Worm (Caenorhabditis elegans) whole organism, midembryonic: ENCODE data around the gene pqn-96.

Experiments
- T22C8.4 ChIP-seq: fragments of 200-800 bp; sonication (Bioruptor generic); IDR thresholded peaks from 2 replicates; pipeline ENCODE4 v1.3.6; 2022; ENCODE audit warnings: missing genetic modification characterization, missing compliant biosample characterization
- cog-1 ChIP-seq: sonication (generic microtip); optimal IDR thresholded peaks from 2 replicates; lab custom pipeline; 2016; ENCODE audit warnings: missing genetic modification characterization, missing compliant biosample characterization
- flt-1 ChIP-seq: fragments of 200-800 bp; sonication (Bioruptor generic); IDR thresholded peaks from 2 replicates; pipeline ENCODE4 v1.3.6; 2022; ENCODE audit warnings: missing genetic modification characterization, missing compliant biosample characterization
- klf-2 ChIP-seq: fragments of 200-800 bp; sonication (Bioruptor generic); conservative IDR thresholded peaks from 2 replicates; pipeline ENCODE4 v1.3.6; 2022; ENCODE audit warnings: missing genetic modification reagents, missing genetic modification characterization, missing compliant biosample characterization
- med-1 ChIP-seq: sonication (generic microtip); optimal IDR thresholded peaks from 2 replicates; lab custom pipeline; 2017; ENCODE audit warnings: missing genetic modification characterization, mild to moderate bottlenecking, missing compliant biosample characterization, antibody characterized with exemption, missing genetic modification reagents; ENCODE audit not compliant: insufficient read depth
- ref-1 ChIP-seq: fragments of 200-800 bp; sonication (Bioruptor generic); conservative IDR thresholded peaks from 2 replicates; pipeline ENCODE4 v1.3.6; 2022; ENCODE audit warnings: missing genetic modification reagents, missing genetic modification characterization, missing compliant biosample characterization
- tab-1 ChIP-seq: fragments of 200-800 bp; sonication (Bioruptor generic); IDR thresholded peaks from 2 replicates; pipeline ENCODE4 v1.3.6; 2022; ENCODE audit warnings: missing genetic modification characterization, missing compliant biosample characterization
- ztf-23 ChIP-seq: fragments of 200-800 bp; sonication (Bioruptor generic); IDR thresholded peaks from 2 replicates; pipeline ENCODE4 v1.3.6; 2022; ENCODE audit warnings: missing genetic modification reagents, missing genetic modification characterization, missing compliant biosample characterization
- ztf-29 ChIP-seq: fragments of 200-800 bp; sonication (Bioruptor generic); IDR thresholded peaks from 2 replicates; pipeline ENCODE4 v1.3.6; 2022; ENCODE audit warnings: missing genetic modification reagents, missing genetic modification characterization, missing compliant biosample characterization

pqn-96 gene

ce11 chrIII:8439312-8439711 is at the start of gene pqn-96:
Gene pqn-96, minus strand, starts transcription at chrIII:8439412.
- no peak for TF ChIP-seq flt-1 (GFP tag; lab: Robert Waterston, UW)
- TF ChIP-seq ref-1 (GFP tag; lab: Robert Waterston, UW) = no peak
- TF ChIP-seq cog-1 = no peak
- no peak for TF ChIP-seq klf-2 (GFP tag; lab: Robert Waterston, UW)
- no peak for TF ChIP-seq T22C8.4 (GFP tag; lab: Robert Waterston, UW)
- no peak for TF ChIP-seq ztf-23 (GFP tag; lab: Robert Waterston, UW)
- TF ChIP-seq ztf-29 = no peak
- TF ChIP-seq tab-1 (GFP tag; lab: Robert Waterston, UW) = no peak
- no peak for TF ChIP-seq med-1 (GFP tag; lab: Kevin White, UChicago)

- TF ChIP-seq med-1 (GFP tag; lab: Kevin White, UChicago) (no peak), T22C8.4 (GFP tag; lab: Robert Waterston, UW) (no peak), tab-1 (GFP tag; lab: Robert Waterston, UW) (no peak), flt-1 (GFP tag; lab: Robert Waterston, UW) (no peak), ztf-23 (GFP tag; lab: Robert Waterston, UW) (no peak), ref-1 (GFP tag; lab: Robert Waterston, UW) (no peak), cog-1 (no peak), klf-2 (GFP tag; lab: Robert Waterston, UW) (no peak)
These were observed 44.6 kb upstream of the pqn-96 start, which contains the start of gene F42H10.3 for ce11 chrIII:8483853-8484252. Gene F42H10.3, plus strand, starts transcription at chrIII:8484153.

ce11 chrIII:8480355-8480754 is 41.1 kb upstream of the pqn-96 start, which contains the start of gene F42H10.6:
Gene F42H10.6, minus strand, starts transcription at chrIII:8480455.
- TF ChIP-seq flt-1 (GFP tag; lab: Robert Waterston, UW) (no peak), ref-1 (GFP tag; lab: Robert Waterston, UW) (no peak), med-1 (GFP tag; lab: Kevin White, UChicago) (no peak), cog-1 (no peak), ztf-23 (GFP tag; lab: Robert Waterston, UW) (no peak), ztf-29 (no peak), tab-1 (GFP tag; lab: Robert Waterston, UW) (no peak), klf-2 (GFP tag; lab: Robert Waterston, UW) (no peak), T22C8.4 (GFP tag; lab: Robert Waterston, UW) (no peak)

ce11 chrIII:8479322-8479864 is 40.2 kb upstream of the pqn-96 start:
- no peak for TF ChIP-seq tab-1 (GFP tag; lab: Robert Waterston, UW)
- no peak for TF ChIP-seq med-1 (GFP tag; lab: Kevin White, UChicago)
- no peak for TF ChIP-seq ref-1 (GFP tag; lab: Robert Waterston, UW)
- no peak for TF ChIP-seq cog-1
- no peak for TF ChIP-seq flt-1 (GFP tag; lab: Robert Waterston, UW)
- no peak for TF ChIP-seq ztf-23 (GFP tag; lab: Robert Waterston, UW)
- no peak for TF ChIP-seq ztf-29
- no peak for TF ChIP-seq klf-2 (GFP tag; lab: Robert Waterston, UW)

ce11 chrIII:8473292-8473691 is 34.1 kb upstream of the pqn-96 start:
- TF ChIP-seq ztf-29 (no peak), klf-2 (GFP tag; lab: Robert Waterston, UW) (no peak), ztf-23 (GFP tag; lab: Robert Waterston, UW) (no peak), flt-1 (GFP tag; lab: Robert Waterston, UW) (no peak), T22C8.4 (GFP tag; lab: Robert Waterston, UW) (no peak), med-1 (GFP tag; lab: Kevin White, UChicago) (no peak), tab-1 (GFP tag; lab: Robert Waterston, UW) (no peak), ref-1 (GFP tag; lab: Robert Waterston, UW) (no peak), cog-1 (no peak)

- TF ChIP-seq tab-1 (GFP tag; lab: Robert Waterston, UW) (no peak), T22C8.4 (GFP tag; lab: Robert Waterston, UW) (no peak), ztf-29 (no peak), ztf-23 (GFP tag; lab: Robert Waterston, UW) (no peak), ref-1 (GFP tag; lab: Robert Waterston, UW) (no peak), flt-1 (GFP tag; lab: Robert Waterston, UW) (no peak), cog-1 (no peak), med-1 (GFP tag; lab: Kevin White, UChicago) (no peak), klf-2 (GFP tag; lab: Robert Waterston, UW) (no peak)
These were observed 28.3 kb upstream of the pqn-96 start for ce11 chrIII:8467520-8467919.

- TF ChIP-seq flt-1 (GFP tag; lab: Robert Waterston, UW) = no peak
- no peak for TF ChIP-seq ztf-23 (GFP tag; lab: Robert Waterston, UW)
- TF ChIP-seq T22C8.4 (GFP tag; lab: Robert Waterston, UW) = no peak
- no peak for TF ChIP-seq cog-1
- TF ChIP-seq ref-1 (GFP tag; lab: Robert Waterston, UW) = no peak
- TF ChIP-seq med-1 (GFP tag; lab: Kevin White, UChicago) = no peak
- no peak for TF ChIP-seq klf-2 (GFP tag; lab: Robert Waterston, UW)
- no peak for TF ChIP-seq ztf-29
- TF ChIP-seq tab-1 (GFP tag; lab: Robert Waterston, UW) = no peak
These were observed 27.5 kb upstream of the pqn-96 start, which contains the start of gene mig-39 for ce11 chrIII:8466735-8467134. Gene mig-39, plus strand, starts transcription at chrIII:8467035.

ce11 chrIII:8461410-8461809 is 22.2 kb upstream of the pqn-96 start:
- no peak for TF ChIP-seq tab-1 (GFP tag; lab: Robert Waterston, UW)
- no peak for TF ChIP-seq ztf-29
- TF ChIP-seq T22C8.4 (GFP tag; lab: Robert Waterston, UW) = no peak
- no peak for TF ChIP-seq med-1 (GFP tag; lab: Kevin White, UChicago)
- TF ChIP-seq ref-1 (GFP tag; lab: Robert Waterston, UW) = no peak
- TF ChIP-seq ztf-23 (GFP tag; lab: Robert Waterston, UW) = no peak
- TF ChIP-seq cog-1 = no peak
- TF ChIP-seq flt-1 (GFP tag; lab: Robert Waterston, UW) = no peak
- no peak for TF ChIP-seq klf-2 (GFP tag; lab: Robert Waterston, UW)

ce11 chrIII:8457605-8458004 is 18.4 kb upstream of the pqn-96 start:
- no peak for TF ChIP-seq flt-1 (GFP tag; lab: Robert Waterston, UW)
- no peak for TF ChIP-seq ztf-29
